Worm (Caenorhabditis elegans) whole organism, L4 larva: ENCODE measurements around the gene srh-128.
"Not testable (repeated sequence)": the region's sequence is repeated elsewhere in the genome, so short reads cannot be mapped to it uniquely, and the experiment has no call there.

ENCODE experiments used
- F26F4.8 ChIP-seq: fragments of 200-800 bp; sonication (Bioruptor generic); conservative IDR thresholded peaks from 2 replicates; pipeline ENCODE4 v1.3.6; 2022; ENCODE audit warnings: missing genetic modification characterization, missing compliant biosample characterization
- T20F7.1 ChIP-seq: fragments of 200-800 bp; sonication (Bioruptor generic); optimal IDR thresholded peaks from 2 replicates; lab custom pipeline; 2018; ENCODE audit warnings: mild to moderate bottlenecking, missing genetic modification characterization, missing compliant biosample characterization
- Y75B8A.6 ChIP-seq: fragments of 200-800 bp; sonication (Bioruptor generic); IDR thresholded peaks from 2 replicates; pipeline ENCODE4 v1.3.6; 2022; ENCODE audit warnings: missing genetic modification reagents, missing genetic modification characterization, missing compliant biosample characterization
- ZK337.2 ChIP-seq: fragments of 200-800 bp; sonication (Bioruptor generic); IDR thresholded peaks from 2 replicates; pipeline ENCODE4 v1.3.6; 2022; ENCODE audit warnings: missing genetic modification reagents, missing genetic modification characterization, missing compliant biosample characterization
- aha-1 ChIP-seq: fragments of 150-350 bp; peaks from one replicate; lab custom pipeline; 2014; ENCODE audit warnings: missing biosample characterization, missing genetic modification characterization
- aly-2 ChIP-seq: sonication (generic microtip); optimal IDR thresholded peaks from 2 replicates; lab custom pipeline; 2018; ENCODE audit warnings: missing biosample characterization, missing genetic modification characterization
- ama-1 ChIP-seq: fragments of 150-350 bp; optimal IDR thresholded peaks from 2 replicates; lab custom pipeline; 2014; ENCODE audit warnings: inconsistent platforms, mixed read lengths
- attf-4 ChIP-seq: sonication (generic microtip); optimal IDR thresholded peaks from 3 replicates; lab custom pipeline; 2017; ENCODE audit warnings: missing biosample characterization, missing genetic modification characterization
- ceh-20 ChIP-seq: fragments of 200-800 bp; sonication (Bioruptor generic); IDR thresholded peaks from 2 replicates; pipeline ENCODE4 v1.3.6; 2022; ENCODE audit warnings: missing genetic modification reagents, missing genetic modification characterization, missing compliant biosample characterization
- ceh-44 ChIP-seq: fragments of 200-800 bp; sonication (Bioruptor generic); IDR thresholded peaks from 2 replicates; pipeline ENCODE4 v1.3.6; 2022; ENCODE audit warnings: missing genetic modification reagents, missing genetic modification characterization, missing compliant biosample characterization
- ces-1 ChIP-seq: fragments of 150-350 bp; sonication (generic microtip); optimal IDR thresholded peaks from 4 replicates; lab custom pipeline; 2014; ENCODE audit warnings: missing biosample characterization, missing genetic modification reagents, missing genetic modification characterization
- cey-2 ChIP-seq: sonication (generic microtip); optimal IDR thresholded peaks from 3 replicates; lab custom pipeline; 2017; ENCODE audit warnings: missing genetic modification characterization, mild to moderate bottlenecking, missing compliant biosample characterization, antibody characterized with exemption, borderline replicate concordance; ENCODE audit not compliant: insufficient read depth
- ctbp-1 ChIP-seq: fragments of 200-800 bp; sonication (Bioruptor generic); IDR thresholded peaks from 2 replicates; pipeline ENCODE4 v1.3.6; 2022; ENCODE audit warnings: missing genetic modification reagents, missing genetic modification characterization, missing compliant biosample characterization
- dmd-8 ChIP-seq: fragments of 200-800 bp; sonication (Bioruptor generic); IDR thresholded peaks from 2 replicates; pipeline ENCODE4 v1.3.6; 2022; ENCODE audit warnings: missing genetic modification characterization, missing compliant biosample characterization
- dpl-1 ChIP-seq: fragments of 150-350 bp; optimal IDR thresholded peaks from 2 replicates; lab custom pipeline; 2014; ENCODE audit warnings: missing biosample characterization, missing genetic modification reagents, missing genetic modification characterization
- fkh-10 ChIP-seq: fragments of 150-350 bp; optimal IDR thresholded peaks from 2 replicates; lab custom pipeline; 2014; ENCODE audit warnings: missing biosample characterization, missing genetic modification reagents, missing genetic modification characterization
- fos-1 ChIP-seq: fragments of 150-350 bp; optimal IDR thresholded peaks from 2 replicates; lab custom pipeline; 2014; ENCODE audit warnings: missing biosample characterization, missing genetic modification characterization
- lin-1 ChIP-seq: fragments of 200-800 bp; sonication (Bioruptor generic); IDR thresholded peaks from 2 replicates; pipeline ENCODE4 v1.3.6; 2022; ENCODE audit warnings: missing genetic modification reagents, missing genetic modification characterization, missing compliant biosample characterization
- lin-39 ChIP-seq: fragments of 150-350 bp; optimal IDR thresholded peaks from 2 replicates; lab custom pipeline; 2014; ENCODE audit warnings: missing biosample characterization, missing genetic modification reagents, missing genetic modification characterization
- lsy-2 ChIP-seq, 2 experiments: fragments of 150-350 bp in 1 of 2; sonication (generic microtip) in 1 of 2; optimal IDR thresholded peaks; 2 replicates each; lab custom pipeline; 2014 to 2017; ENCODE audit warnings: missing biosample characterization in 2 of 2, missing genetic modification characterization in 2 of 2
- madf-5 ChIP-seq, 2 experiments: fragments of 200-800 bp; sonication (Bioruptor generic); IDR thresholded peaks; 2 replicates each; pipeline ENCODE4 v1.3.6; 2022; ENCODE audit warnings: missing compliant biosample characterization in 2 of 2, missing genetic modification characterization in 2 of 2
- mdl-1 ChIP-seq, 2 experiments: fragments of 150-350 bp in 1 of 2; sonication (generic microtip) in 1 of 2; optimal IDR thresholded peaks; 2 replicates each; lab custom pipeline; 2014 to 2017; ENCODE audit warnings: missing biosample characterization in 2 of 2, missing genetic modification characterization in 2 of 2
- nhr-10 ChIP-seq: fragments of 150-350 bp; optimal IDR thresholded peaks from 2 replicates; lab custom pipeline; 2014; ENCODE audit warnings: missing biosample characterization, missing genetic modification characterization
- nhr-102 ChIP-seq: sonication (generic microtip); optimal IDR thresholded peaks from 2 replicates; lab custom pipeline; 2016; ENCODE audit warnings: mild to moderate bottlenecking, missing genetic modification characterization, moderate library complexity, missing compliant biosample characterization
- nhr-41 ChIP-seq: fragments of 200-800 bp; sonication (Bioruptor generic); IDR thresholded peaks from 2 replicates; pipeline ENCODE4 v1.3.6; 2022; ENCODE audit warnings: missing genetic modification reagents, missing genetic modification characterization, missing compliant biosample characterization
- nhr-76 ChIP-seq: fragments of 150-350 bp; optimal IDR thresholded peaks from 2 replicates; lab custom pipeline; 2014; ENCODE audit warnings: missing biosample characterization, missing genetic modification characterization
- php-3 ChIP-seq: fragments of 200-800 bp; sonication (Bioruptor generic); IDR thresholded peaks from 2 replicates; pipeline ENCODE4 v1.3.6; 2022; ENCODE audit warnings: missing genetic modification reagents, missing genetic modification characterization, missing compliant biosample characterization
- rbr-2 ChIP-seq: sonication (generic microtip); optimal IDR thresholded peaks from 2 replicates; lab custom pipeline; 2016; ENCODE audit warnings: missing genotype, missing genetic modification characterization, missing compliant biosample characterization
- snpc-4 ChIP-seq: fragments of 150-350 bp; optimal IDR thresholded peaks from 2 replicates; lab custom pipeline; 2014; ENCODE audit warnings: missing biosample characterization, missing genetic modification characterization
- spr-3 ChIP-seq: fragments of 200-800 bp; sonication (Bioruptor generic); optimal IDR thresholded peaks from 2 replicates; lab custom pipeline; 2018; ENCODE audit warnings: mild to moderate bottlenecking, missing genetic modification characterization, missing compliant biosample characterization
- tra-1 ChIP-seq: fragments of 200-800 bp; sonication (Bioruptor generic); IDR thresholded peaks from 2 replicates; pipeline ENCODE4 v1.3.6; 2022; ENCODE audit warnings: missing genetic modification reagents, missing genetic modification characterization, missing compliant biosample characterization
- unc-62 ChIP-seq, 3 experiments: fragments of 150-350 bp in 1 of 3; sonication (generic microtip); optimal IDR thresholded peaks in 2 of 3; peaks in 1 of 3; 1 replicate in 1 of 3; 2 replicates in 2 of 3; lab custom pipeline; 2014 to 2017; ENCODE audit warnings: missing biosample characterization in 3 of 3, missing genetic modification characterization in 3 of 3, missing genetic modification reagents in 3 of 3, missing genotype in 1 of 3
- vab-7 ChIP-seq: fragments of 200-800 bp; sonication (Bioruptor generic); IDR thresholded peaks from 2 replicates; pipeline ENCODE4 v1.3.6; 2022; ENCODE audit warnings: missing genetic modification reagents, missing genetic modification characterization, missing compliant biosample characterization
- zip-2 ChIP-seq: fragments of 150-350 bp; optimal IDR thresholded peaks from 2 replicates; lab custom pipeline; 2014; ENCODE audit warnings: missing biosample characterization, missing genetic modification characterization
- ztf-7 ChIP-seq: fragments of 150-350 bp; optimal IDR thresholded peaks from 2 replicates; lab custom pipeline; 2014; ENCODE audit warnings: missing biosample characterization, missing genetic modification characterization

The srh-128 gene

ce11 chrII:2698378-2698777, 6.7 kb downstream of the srh-128 start, which contains the start of gene sri-62:
sri-62 (minus strand) TSS chrII:2698478.
- TF ChIP-seq tra-1 (GFP tag; lab: Robert Waterston, UW) (no peak), madf-5 (GFP tag; IDR thresholded peaks at IDR 0.05; lab: Robert Waterston, UW) (no peak), lsy-2 (tag; optimal IDR thresholded peaks at IDR 0.05; lab: Kevin White, UChicago) (no peak), unc-62 (GFP tag; optimal IDR thresholded peaks at IDR 0.05 in 1 of 2; lab: Kevin White, UChicago) (no peak), unc-62 (tag; optimal IDR thresholded peaks at IDR 0.05; lab: Kevin White, UChicago) (no peak), F26F4.8 (no peak), ama-1 (no peak), ctbp-1 (GFP tag; lab: Robert Waterston, UW) (no peak), php-3 (GFP tag; lab: Robert Waterston, UW) (no peak), ZK337.2 (GFP tag; lab: Robert Waterston, UW) (no peak), mdl-1 (tag; optimal IDR thresholded peaks at IDR 0.05; lab: Kevin White, UChicago) (no peak), T20F7.1 (GFP tag; lab: Kevin White, UChicago) (no peak), nhr-102 (tag; lab: Kevin White, UChicago) (no peak), rbr-2 (no peak), dmd-8 (GFP tag; lab: Robert Waterston, UW) (no peak)
- TF ChIP-seq, all 104 proteins: peak for 0

DNA sequence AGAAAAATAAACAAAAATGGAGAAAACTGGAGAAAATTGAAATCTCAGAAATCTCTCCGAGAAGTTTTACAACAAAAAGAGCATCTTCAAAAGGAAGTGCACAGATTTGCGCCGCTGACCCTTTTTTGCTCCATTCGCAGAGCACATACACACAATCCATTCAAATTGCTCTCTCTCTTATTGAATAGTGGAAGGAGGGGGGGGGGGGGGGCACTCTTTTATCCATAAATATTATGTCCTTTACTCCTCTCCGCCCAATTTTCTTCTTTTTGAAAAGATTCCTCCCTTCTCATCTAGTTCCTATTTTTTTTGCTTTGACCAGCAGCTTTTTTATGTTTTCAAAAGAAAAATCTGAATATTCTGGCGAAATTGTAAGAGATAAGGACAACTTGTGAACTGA, 10.0 kb downstream of the srh-128 start:
- TF ChIP-seq fkh-10 (GFP tag; lab: Kevin White, UChicago) = peak; percentile 40
- no peak for TF ChIP-seq ztf-7 (tag; lab: Kevin White, UChicago)
- no peak for TF ChIP-seq nhr-76
- TF ChIP-seq, all 104 proteins: peak for 1

DNA sequence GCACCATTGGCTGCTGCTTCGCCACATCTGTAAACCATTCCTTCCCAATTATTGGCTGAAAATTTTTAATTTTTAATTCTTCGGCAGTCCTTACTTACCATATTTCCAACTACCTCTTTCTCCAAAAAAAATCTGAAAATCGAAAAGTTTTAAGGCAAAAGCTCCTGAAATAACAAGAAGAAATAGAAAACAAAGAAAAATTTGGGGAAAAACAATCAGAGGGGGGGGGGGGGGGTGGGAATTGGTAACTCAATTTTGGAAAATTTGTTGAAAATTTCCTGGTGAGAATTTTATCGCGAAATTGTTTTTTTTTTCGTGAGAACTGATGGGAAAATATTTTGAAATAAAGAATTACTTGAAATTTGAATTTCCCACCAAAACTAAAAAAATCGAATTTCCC, 12.6 kb downstream of the srh-128 start, which contains the start of gene set-11:
set-11 (minus strand) TSS at position 101 of the 400 bp plus-strand sequence.
- TF ChIP-seq F26F4.8 = no peak
- no peak for TF ChIP-seq fos-1 (tag; lab: Kevin White, UChicago)
- no peak for TF ChIP-seq ces-1
- TF ChIP-seq dmd-8 (GFP tag; lab: Robert Waterston, UW) = no peak
- TF ChIP-seq ceh-20 = no peak
- no peak for TF ChIP-seq lin-1 (GFP tag; lab: Robert Waterston, UW)
- TF ChIP-seq lin-39 = no peak
- no peak for TF ChIP-seq attf-4 (tag; lab: Kevin White, UChicago)
- no peak for TF ChIP-seq nhr-41 (GFP tag; lab: Robert Waterston, UW)
- TF ChIP-seq vab-7 (GFP tag; lab: Robert Waterston, UW) = no peak
- TF ChIP-seq ZK337.2 (GFP tag; lab: Robert Waterston, UW) = no peak
- TF ChIP-seq rbr-2 = no peak
- no peak for TF ChIP-seq Y75B8A.6
- TF ChIP-seq aha-1 (tag; lab: Kevin White, UChicago) = no peak
- no peak for TF ChIP-seq aly-2
- TF ChIP-seq zip-2 (tag; lab: Kevin White, UChicago) = no peak
- no peak for TF ChIP-seq cey-2 (tag; lab: Kevin White, UChicago)

- TF ChIP-seq unc-62 (GFP tag; optimal IDR thresholded peaks at IDR 0.05 in 1 of 2; lab: Kevin White, UChicago) (peak in 1 of 2 experiments; percentile 66), unc-62 (tag; optimal IDR thresholded peaks at IDR 0.05; lab: Kevin White, UChicago) (no peak), nhr-10 (no peak), dpl-1 (no peak)
These were observed 15.0 kb downstream of the srh-128 start, which contains the start of gene nspf-3 for ce11 chrII:2690080-2690479. nspf-3 (minus strand) TSS chrII:2690180.

- not testable (repeated sequence) for TF ChIP-seq ceh-44 (GFP tag; lab: Robert Waterston, UW); spr-3 (GFP tag; lab: Kevin White, UChicago); snpc-4 (tag; lab: Kevin White, UChicago)
These were observed 16.5 kb downstream of the srh-128 start, which contains the start of gene nspf-2 for ce11 chrII:2688616-2689015. nspf-2 (plus strand) TSS chrII:2688916.
